Worm (Caenorhabditis elegans): ENCODE results near the gene C16E9.1.

Gene C16E9.1

DNA sequence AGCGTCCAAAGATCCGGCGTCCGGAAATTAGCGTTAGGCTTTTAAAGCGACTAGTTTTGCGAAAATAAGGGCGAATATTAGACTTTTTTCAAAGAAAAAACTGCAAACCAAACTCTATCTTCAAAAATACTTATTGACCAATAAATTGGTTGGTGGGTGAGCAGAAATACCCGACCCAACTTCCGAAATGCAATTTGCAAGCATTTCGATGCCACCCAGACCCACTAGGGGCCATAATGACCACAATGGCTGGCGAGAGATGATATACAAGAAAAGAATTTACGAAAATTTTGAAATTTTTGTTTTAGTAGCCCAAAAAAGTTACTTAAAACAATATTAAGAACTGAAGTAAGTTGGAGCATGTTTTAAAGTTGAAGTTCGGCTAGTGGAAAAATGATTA, 30.1 kb downstream of the C16E9.1 start:
- TF ChIP-seq lin-15B (tag; optimal IDR thresholded peaks at IDR 0.05), result no peak
- TF ChIP-seq lin-39 (tag; optimal IDR thresholded peaks at IDR 0.05), result no peak

DNA sequence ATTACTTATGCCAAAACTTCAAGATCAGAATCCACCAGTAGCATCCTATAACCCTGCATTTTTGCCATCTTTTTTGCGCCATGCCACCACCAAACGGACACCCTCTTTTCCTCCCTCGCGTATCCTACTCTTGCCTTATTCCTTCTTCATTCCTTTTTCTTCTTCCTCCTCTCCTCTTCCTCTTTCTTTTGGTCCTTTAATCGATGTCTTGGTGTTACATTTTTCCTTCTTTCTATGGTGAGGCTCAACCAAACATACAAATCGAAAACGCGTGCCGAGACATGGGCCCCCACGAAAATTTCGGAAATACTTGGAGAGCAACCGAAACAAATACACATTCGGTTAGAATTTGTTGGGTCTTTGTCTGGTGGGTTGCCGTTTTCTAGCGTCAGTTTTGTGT, 31.3 kb downstream of the C16E9.1 start:
- TF ChIP-seq elt-3 (tag; optimal IDR thresholded peaks at IDR 0.05) (no peak), lin-39 (tag; optimal IDR thresholded peaks at IDR 0.05) (peak; percentile 71), elt-1 (tag; optimal IDR thresholded peaks at IDR 0.05) (no peak), nhr-25 (tag; optimal IDR thresholded peaks at IDR 0.05) (no peak), ceh-16 (tag; optimal IDR thresholded peaks at IDR 0.05) (no peak), mdl-1 (tag; optimal IDR thresholded peaks at IDR 0.05) (no peak), R02D3.7 (tag; optimal IDR thresholded peaks at IDR 0.05) (no peak), sea-2 (GFP tag; optimal IDR thresholded peaks at IDR 0.05) (no peak), nfya-1 (tag; optimal IDR thresholded peaks at IDR 0.05; ENCODE audit: insufficient read depth) (peak; percentile 39)

DNA sequence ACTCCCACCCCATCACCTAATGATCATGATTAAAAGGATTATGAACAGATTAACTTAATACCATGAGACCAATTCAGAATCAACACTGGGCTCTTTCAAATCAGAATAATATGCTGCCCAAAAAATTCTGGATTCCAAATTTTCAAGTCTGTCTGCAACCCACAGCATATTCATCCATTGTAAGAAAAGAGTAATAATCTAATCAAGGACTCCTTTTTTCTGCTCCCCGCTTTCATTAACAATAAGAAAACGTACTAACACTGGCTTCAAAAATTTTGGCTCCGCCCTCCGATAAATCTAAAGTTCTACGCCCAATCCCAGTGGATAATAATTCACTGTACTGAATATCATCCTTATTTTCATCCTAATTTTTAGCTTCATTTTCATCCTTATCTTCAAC, 48.2 kb downstream of the C16E9.1 start:
- TF ChIP-seq nhr-25 (tag; optimal IDR thresholded peaks at IDR 0.05) (no peak), ZK546.5 (tag; optimal IDR thresholded peaks at IDR 0.05) (no peak), nfya-1 (tag; optimal IDR thresholded peaks at IDR 0.05; ENCODE audit: insufficient read depth) (no peak), unc-39 (tag; optimal IDR thresholded peaks at IDR 0.05) (no peak), ama-1 (optimal IDR thresholded peaks at IDR 0.05) (no peak), ceh-16 (tag; optimal IDR thresholded peaks at IDR 0.05) (no peak), ceh-9 (tag; optimal IDR thresholded peaks at IDR 0.05) (no peak), lin-15B (tag; optimal IDR thresholded peaks at IDR 0.05) (no peak), lsy-12 (tag; optimal IDR thresholded peaks at IDR 0.05) (no peak), nhr-237 (tag; optimal IDR thresholded peaks at IDR 0.05) (no peak), jun-1 (tag; optimal IDR thresholded peaks at IDR 0.05) (no peak), lin-39 (tag; optimal IDR thresholded peaks at IDR 0.05) (no peak)

DNA sequence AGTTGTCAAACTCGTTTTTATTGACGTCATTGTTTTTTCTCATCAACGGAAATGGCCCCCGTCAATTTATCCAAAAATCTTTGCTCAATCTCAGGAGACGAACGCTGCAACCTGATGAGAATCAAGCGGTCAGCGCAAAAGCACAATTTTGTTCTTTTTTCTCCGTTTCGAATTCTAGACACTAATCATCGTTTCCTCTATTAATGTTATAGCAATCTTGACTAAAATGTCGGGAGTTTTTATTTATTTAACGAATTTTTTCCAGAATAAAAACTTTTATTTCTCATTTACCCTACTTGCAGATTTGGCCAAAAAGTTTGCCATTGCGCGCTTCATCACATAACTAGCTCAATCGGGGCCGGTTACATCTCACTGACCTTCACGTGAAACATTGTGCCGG, 49.3 kb downstream of the C16E9.1 start, which contains the start of gene F01E11.18:
F01E11.18 (plus strand) TSS at position 301 of the 400 bp plus-strand sequence.
- TF ChIP-seq R02D3.7 (tag; optimal IDR thresholded peaks at IDR 0.05) (no peak), ceh-16 (tag; optimal IDR thresholded peaks at IDR 0.05) (no peak), pha-4 (tag; optimal IDR thresholded peaks at IDR 0.05) (no peak), nhr-11 (tag; optimal IDR thresholded peaks at IDR 0.05) (no peak), ztf-11 (tag; optimal IDR thresholded peaks at IDR 0.05) (no peak), unc-62 (GFP tag; optimal IDR thresholded peaks at IDR 0.05) (no peak), elt-1 (tag; optimal IDR thresholded peaks at IDR 0.05) (no peak), ZK546.5 (tag; optimal IDR thresholded peaks at IDR 0.05) (no peak), tbx-2 (tag; optimal IDR thresholded peaks at IDR 0.05) (no peak), ceh-9 (tag; optimal IDR thresholded peaks at IDR 0.05) (no peak), ceh-28 (tag; optimal IDR thresholded peaks at IDR 0.05) (no peak)

DNA sequence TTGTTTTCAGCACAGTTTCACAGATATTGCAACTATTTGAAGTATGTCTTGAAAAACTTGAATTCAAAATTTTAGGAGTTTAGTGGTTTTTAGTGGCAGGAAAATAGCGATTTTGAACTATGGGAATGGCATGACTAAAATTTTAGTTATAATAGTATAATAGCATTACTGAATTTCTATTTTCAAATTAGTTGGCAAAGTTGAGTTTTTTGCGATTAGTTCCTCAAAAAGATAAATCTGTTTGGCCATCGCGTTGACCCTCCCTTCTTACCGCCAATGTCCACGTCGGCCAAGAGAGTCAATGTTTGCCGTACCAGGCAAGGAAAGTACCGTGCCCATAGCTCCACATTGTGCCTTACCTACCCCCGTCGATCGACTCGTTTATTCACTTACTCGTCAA, 51.4 kb downstream of the C16E9.1 start, which contains the start of gene ugt-57:
ugt-57 (plus strand) TSS at position 301 of the 400 bp plus-strand sequence.
- TF ChIP-seq tbx-2 (tag; optimal IDR thresholded peaks at IDR 0.05) (no peak), pha-4 (tag; optimal IDR thresholded peaks at IDR 0.05) (no peak), fos-1 (tag; optimal IDR thresholded peaks at IDR 0.05) (no peak), nfya-1 (tag; optimal IDR thresholded peaks at IDR 0.05; ENCODE audit: insufficient read depth) (no peak), lin-15B (tag; optimal IDR thresholded peaks at IDR 0.05) (no peak), nhr-11 (tag; optimal IDR thresholded peaks at IDR 0.05) (no peak), ceh-16 (tag; optimal IDR thresholded peaks at IDR 0.05) (no peak), ama-1 (optimal IDR thresholded peaks at IDR 0.05) (no peak), ceh-28 (tag; optimal IDR thresholded peaks at IDR 0.05) (no peak), nhr-25 (tag; optimal IDR thresholded peaks at IDR 0.05) (no peak), ztf-11 (tag; optimal IDR thresholded peaks at IDR 0.05) (no peak), R02D3.7 (tag; optimal IDR thresholded peaks at IDR 0.05) (no peak), lsy-12 (tag; optimal IDR thresholded peaks at IDR 0.05) (no peak), nhr-67 (tag; optimal IDR thresholded peaks at IDR 0.05) (no peak), eor-1 (tag; optimal IDR thresholded peaks at IDR 0.05) (no peak), ZK546.5 (tag; optimal IDR thresholded peaks at IDR 0.05) (no peak), ceh-82 (tag; optimal IDR thresholded peaks at IDR 0.05) (no peak)

All from whole organism, L3 larva.